Fruit fly (Drosophila melanogaster): ENCODE results near the gene CG46306.

The CG46306 gene

dm6 chrX:16821216-16821615, 14.1 kb downstream of the CG46306 start (continued):
- TF ChIP-seq Rfx (GFP tag; IDR thresholded peaks at IDR 0.05) (no peak), CG18764 (GFP tag; optimal IDR thresholded peaks at IDR 0.05) (no peak), Taf1 (GFP tag; IDR thresholded peaks at IDR 0.05) (no peak), nerfin-2 (GFP tag; IDR thresholded peaks at IDR 0.05; ENCODE audit: partially characterized antibody) (no peak), CG4282 (GFP tag; optimal IDR thresholded peaks at IDR 0.05) (no peak), Ets65A (GFP tag) (no peak), fd96Cb (tag; optimal IDR thresholded peaks at IDR 0.05) (peak; percentile 12), sens-2 (GFP tag; IDR thresholded peaks at IDR 0.05) (no peak), hbn (GFP tag; IDR thresholded peaks at IDR 0.05; ENCODE audit: partially characterized antibody) (no peak), Eip74EF (GFP tag; optimal IDR thresholded peaks at IDR 0.05) (no peak), CG2120 (GFP tag; optimal IDR thresholded peaks at IDR 0.05) (no peak), CG17359 (tag; optimal IDR thresholded peaks at IDR 0.05) (peak; percentile 23), CG10431 (GFP tag; optimal IDR thresholded peaks at IDR 0.05) (no peak), CG7372 (GFP tag; IDR thresholded peaks at IDR 0.05) (no peak), CG43689 (GFP tag; IDR thresholded peaks at IDR 0.05) (no peak), Hand (GFP tag; optimal IDR thresholded peaks at IDR 0.05) (no peak), Chrac-16 (GFP tag; optimal IDR thresholded peaks at IDR 0.05) (no peak), Oli (tag; optimal IDR thresholded peaks at IDR 0.05) (peak; percentile 12), Poxn (GFP tag; IDR thresholded peaks at IDR 0.05) (no peak), Lpt (GFP tag; optimal IDR thresholded peaks at IDR 0.05) (no peak), sqz (GFP tag; optimal IDR thresholded peaks at IDR 0.05) (no peak), Elba2 (GFP tag; optimal IDR thresholded peaks at IDR 0.05) (no peak), CG4617 (GFP tag; optimal IDR thresholded peaks at IDR 0.05; ENCODE audit: borderline replicate concordance) (no peak), psq (GFP tag; optimal IDR thresholded peaks at IDR 0.05) (no peak), Dip3 (GFP tag; optimal IDR thresholded peaks at IDR 0.05) (no peak), CG6272 (GFP tag; IDR thresholded peaks at IDR 0.05) (no peak), Neu2 (GFP tag; optimal IDR thresholded peaks at IDR 0.05; ENCODE audit: borderline replicate concordance) (no peak), Lim3 (GFP tag; IDR thresholded peaks at IDR 0.05) (no peak), CG2678 (tag; optimal IDR thresholded peaks at IDR 0.05) (peak; percentile 29), bsh (GFP tag; optimal IDR thresholded peaks at IDR 0.05) (no peak), CG7987 (GFP tag; optimal IDR thresholded peaks at IDR 0.05) (no peak), prd (optimal IDR thresholded peaks at IDR 0.05) (no peak), prd (GFP tag; IDR thresholded peaks at IDR 0.05) (no peak), ind (GFP tag; optimal IDR thresholded peaks at IDR 0.05) (no peak), Mad (GFP tag; optimal IDR thresholded peaks at IDR 0.05) (no peak), CG11247 (GFP tag; IDR thresholded peaks at IDR 0.05) (no peak), HLH54F (GFP tag; optimal IDR thresholded peaks at IDR 0.05) (no peak), lov (optimal IDR thresholded peaks at IDR 0.05) (no peak), lov (GFP tag; IDR thresholded peaks at IDR 0.05) (no peak), gsb-n (tag; optimal IDR thresholded peaks at IDR 0.05) (no peak), CG11093 (GFP tag; IDR thresholded peaks at IDR 0.05) (no peak), CG1529 (GFP tag; optimal IDR thresholded peaks at IDR 0.05) (no peak), CG8089 (GFP tag; optimal IDR thresholded peaks at IDR 0.05) (no peak), Ssrp (tag; optimal IDR thresholded peaks at IDR 0.05) (no peak)

- TF ChIP-seq da (GFP tag; optimal IDR thresholded peaks at IDR 0.05) (no peak), CHES-1-like (GFP tag; optimal IDR thresholded peaks at IDR 0.05) (no peak), CG34376 (GFP tag; optimal IDR thresholded peaks at IDR 0.05) (no peak), CG16863 (GFP tag; optimal IDR thresholded peaks at IDR 0.05) (no peak), CG10979 (tag; optimal IDR thresholded peaks at IDR 0.05) (peak; percentile 73), CG15696 (tag; optimal IDR thresholded peaks at IDR 0.05) (no peak), CG34224 (GFP tag; IDR thresholded peaks at IDR 0.05; ENCODE audit: partially characterized antibody) (no peak), bcd (GFP tag; optimal IDR thresholded peaks at IDR 0.05) (no peak), Bteb2 (GFP tag; optimal IDR thresholded peaks at IDR 0.05) (no peak), CTCF (GFP tag; optimal IDR thresholded peaks at IDR 0.05) (peak; percentile 72)
Measured at dm6 chrX:16820665-16821064, 14.7 kb downstream of the CG46306 start.

Data from whole organism, embryonic.